Worm (Caenorhabditis elegans): ENCODE results near the gene K04C2.5.

K04C2.5 gene

DNA sequence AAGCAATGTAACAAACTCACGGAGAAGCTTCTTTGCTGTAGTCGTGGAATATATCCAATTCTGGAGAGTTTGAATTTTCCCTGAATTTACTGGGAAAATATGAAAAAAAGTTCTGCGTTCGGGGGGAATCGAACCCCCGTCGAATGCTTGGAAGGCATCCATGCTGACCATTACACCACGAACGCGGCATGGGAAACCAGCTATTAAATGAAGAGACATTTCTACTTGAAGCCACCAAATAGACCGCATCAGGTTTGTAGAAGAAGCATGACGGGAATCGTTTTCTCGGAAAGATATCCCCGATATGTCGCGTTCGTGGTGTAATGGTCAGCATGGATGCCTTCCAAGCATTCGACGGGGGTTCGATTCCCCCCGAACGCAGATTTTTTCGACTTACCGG, 3.0 kb downstream of the K04C2.5 start:
- TF ChIP-seq hmg-11 (tag; optimal IDR thresholded peaks at IDR 0.05) (peak; percentile 37), lin-15B (tag; optimal IDR thresholded peaks at IDR 0.05) (no peak), fos-1 (tag; optimal IDR thresholded peaks at IDR 0.05) (no peak), unc-62 (GFP tag; optimal IDR thresholded peaks at IDR 0.05) (no peak), ceh-9 (tag; optimal IDR thresholded peaks at IDR 0.05) (no peak), nhr-12 (tag; optimal IDR thresholded peaks at IDR 0.05) (no peak), ztf-4 (tag; optimal IDR thresholded peaks at IDR 0.05) (no peak), nhr-43 (tag; optimal IDR thresholded peaks at IDR 0.05; ENCODE audit: poor library complexity, severe bottlenecking) (peak; percentile 75), zag-1 (tag; optimal IDR thresholded peaks at IDR 0.05) (no peak), eor-1 (tag; optimal IDR thresholded peaks at IDR 0.05) (no peak), nhr-77 (tag; optimal IDR thresholded peaks at IDR 0.05) (no peak), lsy-12 (tag; optimal IDR thresholded peaks at IDR 0.05) (peak; percentile 66), elt-2 (tag; optimal IDR thresholded peaks at IDR 0.05) (peak; percentile 4), nhr-23 (tag; optimal IDR thresholded peaks at IDR 0.05) (peak; percentile 29), nhr-237 (tag; optimal IDR thresholded peaks at IDR 0.05) (no peak), pqm-1 (tag; optimal IDR thresholded peaks at IDR 0.05) (peak; percentile 4), tbx-2 (tag; optimal IDR thresholded peaks at IDR 0.05) (peak; percentile 28), nfya-1 (tag; optimal IDR thresholded peaks at IDR 0.05; ENCODE audit: insufficient read depth) (peak; percentile 39), mdl-1 (tag; optimal IDR thresholded peaks at IDR 0.05) (no peak), pha-4 (tag; optimal IDR thresholded peaks at IDR 0.05) (peak; percentile 46), ceh-16 (tag; optimal IDR thresholded peaks at IDR 0.05) (no peak), egl-27 (tag; optimal IDR thresholded peaks at IDR 0.05) (no peak), fkh-2 (tag; optimal IDR thresholded peaks at IDR 0.05) (no peak), R02D3.7 (tag; optimal IDR thresholded peaks at IDR 0.05) (no peak), nhr-76 (tag; optimal IDR thresholded peaks at IDR 0.05) (no peak), sea-2 (GFP tag; optimal IDR thresholded peaks at IDR 0.05) (no peak), nhr-25 (tag; optimal IDR thresholded peaks at IDR 0.05) (peak; percentile 69), aly-2 (tag; optimal IDR thresholded peaks at IDR 0.05) (no peak), jun-1 (tag; optimal IDR thresholded peaks at IDR 0.05) (no peak)

DNA sequence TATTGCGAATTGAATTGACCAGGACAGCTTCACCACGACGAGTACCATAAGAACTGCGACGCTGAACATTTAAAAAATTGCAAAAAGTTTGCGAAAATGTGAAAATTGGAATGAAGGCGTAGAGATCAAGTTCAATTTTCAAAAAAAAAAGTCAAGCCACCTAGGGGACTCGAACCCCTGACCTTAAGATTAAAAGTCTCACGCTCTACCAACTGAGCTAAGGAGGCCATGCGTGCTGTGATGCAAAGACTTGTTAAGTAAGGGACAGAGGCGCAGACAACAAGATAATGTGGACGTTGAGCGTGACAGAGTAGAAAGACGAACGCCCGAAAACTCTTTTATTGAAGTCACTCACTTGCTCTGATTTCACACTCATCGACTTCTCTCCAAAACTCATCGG, 3.9 kb downstream of the K04C2.5 start:
- TF ChIP-seq pha-4 (tag; optimal IDR thresholded peaks at IDR 0.05) (no peak), skn-1 (tag; optimal IDR thresholded peaks at IDR 0.05) (no peak), fkh-10 (GFP tag; optimal IDR thresholded peaks at IDR 0.05) (no peak), ceh-28 (tag; optimal IDR thresholded peaks at IDR 0.05) (no peak), nhr-23 (tag; optimal IDR thresholded peaks at IDR 0.05) (no peak), lin-15B (tag; optimal IDR thresholded peaks at IDR 0.05) (peak; percentile 32), mml-1 (tag; optimal IDR thresholded peaks at IDR 0.05) (no peak), ceh-82 (tag; optimal IDR thresholded peaks at IDR 0.05) (no peak), jun-1 (tag; optimal IDR thresholded peaks at IDR 0.05) (no peak), nfya-1 (tag; optimal IDR thresholded peaks at IDR 0.05; ENCODE audit: insufficient read depth) (peak; percentile 67), fos-1 (tag; optimal IDR thresholded peaks at IDR 0.05) (no peak), ama-1 (optimal IDR thresholded peaks at IDR 0.05) (peak; percentile 18), ceh-16 (tag; optimal IDR thresholded peaks at IDR 0.05) (no peak), ZK546.5 (tag; optimal IDR thresholded peaks at IDR 0.05) (no peak), nhr-237 (tag; optimal IDR thresholded peaks at IDR 0.05) (no peak), ztf-4 (tag; optimal IDR thresholded peaks at IDR 0.05) (no peak), egl-5 (tag; optimal IDR thresholded peaks at IDR 0.05) (no peak), ceh-9 (tag; optimal IDR thresholded peaks at IDR 0.05) (no peak), unc-39 (tag; optimal IDR thresholded peaks at IDR 0.05) (no peak), nhr-67 (tag; optimal IDR thresholded peaks at IDR 0.05) (no peak), elt-2 (tag; optimal IDR thresholded peaks at IDR 0.05) (peak; percentile 35), tbx-2 (tag; optimal IDR thresholded peaks at IDR 0.05) (peak; percentile 28), R02D3.7 (tag; optimal IDR thresholded peaks at IDR 0.05) (peak; percentile 45), pqm-1 (tag; optimal IDR thresholded peaks at IDR 0.05) (peak; percentile 33), nhr-43 (tag; optimal IDR thresholded peaks at IDR 0.05; ENCODE audit: poor library complexity, severe bottlenecking) (peak; percentile 25), nhr-12 (tag; optimal IDR thresholded peaks at IDR 0.05) (no peak), zag-1 (tag; optimal IDR thresholded peaks at IDR 0.05) (no peak), elt-1 (tag; optimal IDR thresholded peaks at IDR 0.05) (no peak), unc-62 (GFP tag; optimal IDR thresholded peaks at IDR 0.05) (no peak), nhr-77 (tag; optimal IDR thresholded peaks at IDR 0.05) (no peak), aly-2 (tag; optimal IDR thresholded peaks at IDR 0.05) (no peak), egl-27 (tag; optimal IDR thresholded peaks at IDR 0.05) (peak; percentile 32), lin-39 (tag; optimal IDR thresholded peaks at IDR 0.05) (peak; percentile 53), mdl-1 (tag; optimal IDR thresholded peaks at IDR 0.05) (no peak), eor-1 (tag; optimal IDR thresholded peaks at IDR 0.05) (no peak), sea-2 (GFP tag; optimal IDR thresholded peaks at IDR 0.05) (no peak), nhr-25 (tag; optimal IDR thresholded peaks at IDR 0.05) (no peak), nhr-11 (tag; optimal IDR thresholded peaks at IDR 0.05) (no peak), nhr-28 (tag; optimal IDR thresholded peaks at IDR 0.05) (no peak), daf-12 (tag; optimal IDR thresholded peaks at IDR 0.05) (no peak), nhr-76 (tag; optimal IDR thresholded peaks at IDR 0.05) (no peak), snpc-4 (tag; optimal IDR thresholded peaks at IDR 0.05) (no peak), elt-3 (tag; optimal IDR thresholded peaks at IDR 0.05) (peak in 1 of 3 experiments; percentile 59), hmg-11 (tag; optimal IDR thresholded peaks at IDR 0.05) (peak; percentile 89), ztf-11 (tag; optimal IDR thresholded peaks at IDR 0.05) (no peak), fkh-2 (tag; optimal IDR thresholded peaks at IDR 0.05) (no peak), lsy-12 (tag; optimal IDR thresholded peaks at IDR 0.05) (peak; percentile 67)
